Worm (Caenorhabditis elegans): ENCODE results near the gene klp-20.

- no peak for TF ChIP-seq ZK546.5 (tag; optimal IDR thresholded peaks at IDR 0.05)
- TF ChIP-seq lsy-2 (tag; optimal IDR thresholded peaks at IDR 0.05) = no peak
- no peak for TF ChIP-seq lin-39 (tag; optimal IDR thresholded peaks at IDR 0.05)
- no peak for TF ChIP-seq unc-62 (GFP tag; optimal IDR thresholded peaks at IDR 0.05)
- no peak for TF ChIP-seq unc-39 (tag; optimal IDR thresholded peaks at IDR 0.05)
- no peak for TF ChIP-seq nhr-129 (tag; optimal IDR thresholded peaks at IDR 0.05)
- no peak for TF ChIP-seq fos-1 (tag; optimal IDR thresholded peaks at IDR 0.05)
- TF ChIP-seq ama-1 (optimal IDR thresholded peaks at IDR 0.05) = no peak
- no peak for TF ChIP-seq R02D3.7 (tag; optimal IDR thresholded peaks at IDR 0.05)
- TF ChIP-seq zag-1 (tag; optimal IDR thresholded peaks at IDR 0.05) = no peak
- no peak for TF ChIP-seq ceh-82 (tag; optimal IDR thresholded peaks at IDR 0.05)
Measured at ce11 chrIII:207023-207422, 2.8 kb upstream of the klp-20 start, which contains the start of gene W10C4.1.
